Fruit fly (Drosophila melanogaster): ENCODE results near the gene CG15358.

- no peak for TF ChIP-seq pan (optimal IDR thresholded peaks at IDR 0.05)
- no peak for TF ChIP-seq Dll (optimal IDR thresholded peaks at IDR 0.05)
- TF ChIP-seq usp (GFP tag; optimal IDR thresholded peaks at IDR 0.05) = no peak
- no peak for TF ChIP-seq psq (optimal IDR thresholded peaks at IDR 0.05)
These were observed 4.7 kb upstream of the CG15358 start for dm6 chr2L:1887729-1888128.

Data from whole organism.